Worm (Caenorhabditis elegans) whole organism, mixed stage, embryonic: Measurements from ENCODE around the gene C05E4.15.

Experiments used
- ces-1 ChIP-seq: fragments of 150-350 bp; optimal IDR thresholded peaks from 2 replicates; lab custom pipeline; 2014; ENCODE audit warnings: missing biosample characterization, missing genetic modification reagents, missing genetic modification characterization
- lin-13 ChIP-seq: fragments of 150-350 bp; optimal IDR thresholded peaks from 2 replicates; lab custom pipeline; 2014; ENCODE audit warnings: missing biosample characterization, missing genetic modification characterization
- mab-5 ChIP-seq: fragments of 150-350 bp; optimal IDR thresholded peaks from 2 replicates; lab custom pipeline; 2014; ENCODE audit warnings: missing biosample characterization, missing genetic modification characterization
- nhr-76 ChIP-seq: sonication (generic microtip); optimal IDR thresholded peaks from 2 replicates; lab custom pipeline; 2017; ENCODE audit warnings: missing biosample characterization, missing genetic modification characterization
- sem-2 ChIP-seq: fragments of 200-800 bp; sonication (Bioruptor generic); optimal IDR thresholded peaks from 2 replicates; lab custom pipeline; 2018; ENCODE audit warnings: mild to moderate bottlenecking, missing genetic modification characterization, missing compliant biosample characterization
- unc-62 ChIP-seq: fragments of 150-350 bp; optimal IDR thresholded peaks from 2 replicates; lab custom pipeline; 2014; ENCODE audit warnings: missing biosample characterization, missing genetic modification reagents, missing genetic modification characterization
- zip-8 ChIP-seq: fragments of 150-350 bp; optimal IDR thresholded peaks from 2 replicates; lab custom pipeline; 2014; ENCODE audit warnings: missing biosample characterization, missing genetic modification characterization

DNA sequence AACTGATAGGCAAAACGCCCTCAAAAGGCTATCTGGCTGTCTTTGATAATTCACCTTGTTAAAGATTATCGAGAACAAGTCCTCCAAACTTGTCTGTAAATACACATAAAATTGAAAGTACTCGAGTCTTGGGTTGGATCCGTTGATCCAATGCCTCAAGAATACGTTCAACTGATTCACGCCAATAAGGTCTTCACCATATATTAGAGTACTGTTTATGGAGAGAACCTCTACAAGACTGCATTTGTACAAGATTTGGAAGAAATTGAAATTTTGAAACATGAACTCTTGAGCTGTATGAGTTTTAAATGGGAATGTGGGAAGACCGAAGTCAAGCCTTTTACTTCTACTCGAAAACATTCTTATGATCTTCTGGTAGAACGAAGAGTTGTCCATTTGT, 38.2 kb downstream of the C05E4.15 start:
- TF ChIP-seq zip-8 (tag; lab: Kevin White, UChicago) (no peak), lin-13 (tag; lab: Kevin White, UChicago) (no peak), nhr-76 (no peak), sem-2 (GFP tag; lab: Kevin White, UChicago) (no peak), mab-5 (tag; lab: Kevin White, UChicago) (no peak), ces-1 (no peak), unc-62 (GFP tag; lab: Kevin White, UChicago) (no peak)
